Worm (Caenorhabditis elegans) whole organism, young adult: ENCODE data around the gene egl-20.

Experiments
- B0019.2 ChIP-seq: fragments of 200-800 bp; sonication (Bioruptor generic); conservative IDR thresholded peaks from 2 replicates; pipeline ENCODE4 v1.3.6; 2022; ENCODE audit warnings: missing genetic modification reagents, missing genetic modification characterization, missing compliant biosample characterization
- B0261.1 ChIP-seq: sonication (generic microtip); optimal IDR thresholded peaks from 2 replicates; lab custom pipeline; 2016; ENCODE audit warnings: mild to moderate bottlenecking, missing genetic modification characterization, moderate library complexity, missing compliant biosample characterization
- B0336.3 ChIP-seq: fragments of 200-800 bp; sonication (Bioruptor generic); IDR thresholded peaks from 2 replicates; pipeline ENCODE4 v1.3.6; 2022; ENCODE audit warnings: missing genetic modification characterization, missing compliant biosample characterization
- C06A6.2 ChIP-seq: fragments of 200-800 bp; sonication (Bioruptor generic); conservative IDR thresholded peaks from 2 replicates; pipeline ENCODE4 v1.3.6; 2022; ENCODE audit warnings: missing genetic modification characterization, missing compliant biosample characterization
- D2030.7 ChIP-seq: fragments of 200-800 bp; sonication (Bioruptor generic); IDR thresholded peaks from 2 replicates; pipeline ENCODE4 v1.3.6; 2022; ENCODE audit warnings: missing genetic modification reagents, missing genetic modification characterization, missing compliant biosample characterization
- F22D6.2 ChIP-seq: sonication (generic microtip); optimal IDR thresholded peaks from 2 replicates; lab custom pipeline; 2016; ENCODE audit warnings: mild to moderate bottlenecking, missing genetic modification characterization, missing compliant biosample characterization
- F39B2.1 ChIP-seq: fragments of 200-800 bp; sonication (Bioruptor generic); IDR thresholded peaks from 2 replicates; pipeline ENCODE4 v1.3.6; 2022; ENCODE audit warnings: missing genetic modification reagents, missing genetic modification characterization, missing compliant biosample characterization
- F49E8.2 ChIP-seq: sonication (generic microtip); optimal IDR thresholded peaks from 3 replicates; lab custom pipeline; 2017; ENCODE audit warnings: missing genetic modification characterization, mild to moderate bottlenecking, missing compliant biosample characterization, antibody characterized with exemption, moderate library complexity; ENCODE audit not compliant: insufficient read depth
- F57A8.1 ChIP-seq: fragments of 200-800 bp; sonication (Bioruptor generic); optimal IDR thresholded peaks from 2 replicates; lab custom pipeline; 2018; ENCODE audit warnings: mild to moderate bottlenecking, missing genetic modification characterization, moderate library complexity, missing compliant biosample characterization
- F57C9.4 ChIP-seq: sonication (generic microtip); optimal IDR thresholded peaks from 2 replicates; lab custom pipeline; 2017; ENCODE audit warnings: mild to moderate bottlenecking, missing genetic modification characterization, missing compliant biosample characterization
- K11D2.4 ChIP-seq: fragments of 200-800 bp; sonication (Bioruptor generic); IDR thresholded peaks from 2 replicates; pipeline ENCODE4 v1.3.6; 2022; ENCODE audit warnings: missing genetic modification reagents, missing genetic modification characterization, missing compliant biosample characterization
- ZK185.1 ChIP-seq: sonication (generic microtip); optimal IDR thresholded peaks from 2 replicates; lab custom pipeline; 2016; ENCODE audit warnings: mild to moderate bottlenecking, missing genetic modification characterization, missing compliant biosample characterization; ENCODE audit not compliant: poor library complexity, severe bottlenecking
- aptf-3 ChIP-seq: fragments of 200-800 bp; sonication (Bioruptor generic); IDR thresholded peaks from 2 replicates; pipeline ENCODE4 v1.3.6; 2022; ENCODE audit warnings: missing genetic modification characterization, missing compliant biosample characterization
- bed-1 ChIP-seq: fragments of 200-800 bp; sonication (Bioruptor generic); IDR thresholded peaks from 2 replicates; pipeline ENCODE4 v1.3.6; 2022; ENCODE audit warnings: missing genetic modification reagents, missing genetic modification characterization, missing compliant biosample characterization
- bed-2 ChIP-seq: fragments of 200-800 bp; sonication (Bioruptor generic); IDR thresholded peaks from 2 replicates; pipeline ENCODE4 v1.3.6; 2022; ENCODE audit warnings: missing genetic modification reagents, missing genetic modification characterization, missing compliant biosample characterization
- cebp-1 ChIP-seq, 2 experiments: fragments of 200-800 bp in 1 of 2; sonication (Bioruptor generic) in 1 of 2; sonication (generic microtip) in 1 of 2; IDR thresholded peaks in 1 of 2; optimal IDR thresholded peaks in 1 of 2; 2 replicates each; pipeline versions ENCODE4 v1.3.6 to Lab custom; 2017 to 2022; ENCODE audit warnings: missing compliant biosample characterization in 2 of 2, missing genetic modification characterization in 2 of 2, mild to moderate bottlenecking in 1 of 2, missing genetic modification reagents in 1 of 2, moderate library complexity in 1 of 2
- ceh-27 ChIP-seq: fragments of 200-800 bp; sonication (Bioruptor generic); optimal IDR thresholded peaks from 2 replicates; lab custom pipeline; 2018; ENCODE audit warnings: mild to moderate bottlenecking, missing genetic modification characterization, moderate library complexity, missing compliant biosample characterization
- ceh-58 ChIP-seq: fragments of 200-800 bp; sonication (Bioruptor generic); IDR thresholded peaks from 2 replicates; pipeline ENCODE4 v1.3.6; 2022; ENCODE audit warnings: missing genetic modification characterization, missing compliant biosample characterization
- efl-1 ChIP-seq: fragments of 150-350 bp; optimal IDR thresholded peaks from 2 replicates; lab custom pipeline; 2014; ENCODE audit warnings: missing biosample characterization, missing genetic modification reagents, missing genetic modification characterization
- egl-18 ChIP-seq: fragments of 200-800 bp; sonication (Bioruptor generic); IDR thresholded peaks from 2 replicates; pipeline ENCODE4 v1.3.6; 2022; ENCODE audit warnings: missing genetic modification reagents, missing genetic modification characterization, missing compliant biosample characterization
- egl-44 ChIP-seq: fragments of 200-800 bp; sonication (Bioruptor generic); IDR thresholded peaks from 2 replicates; pipeline ENCODE4 v1.3.6; 2022; ENCODE audit warnings: missing genetic modification reagents, missing genetic modification characterization, missing compliant biosample characterization
- ekl-4 ChIP-seq: fragments of 200-800 bp; sonication (Bioruptor generic); IDR thresholded peaks from 2 replicates; pipeline ENCODE4 v1.3.6; 2022; ENCODE audit warnings: missing genetic modification reagents, missing genetic modification characterization, missing compliant biosample characterization
- hlh-12 ChIP-seq: sonication (generic microtip); optimal IDR thresholded peaks from 2 replicates; lab custom pipeline; 2016; ENCODE audit warnings: missing genetic modification characterization, missing compliant biosample characterization
- let-526 ChIP-seq: fragments of 200-800 bp; sonication (Bioruptor generic); IDR thresholded peaks from 2 replicates; pipeline ENCODE4 v1.3.6; 2022; ENCODE audit warnings: missing genetic modification reagents, missing genetic modification characterization, missing compliant biosample characterization
- lin-35 ChIP-seq, 3 experiments: fragments of 150-350 bp in 2 of 3; sonication (generic microtip) in 1 of 3; optimal IDR thresholded peaks; 2 replicates each; lab custom pipeline; 2014 to 2018; ENCODE audit warnings: missing biosample characterization in 3 of 3, missing genetic modification characterization in 3 of 3, missing genetic modification reagents in 3 of 3
- madf-6 ChIP-seq: fragments of 200-800 bp; sonication (Bioruptor generic); IDR thresholded peaks from 2 replicates; pipeline ENCODE4 v1.3.6; 2022; ENCODE audit warnings: missing genetic modification reagents, missing genetic modification characterization, missing compliant biosample characterization
- madf-8 ChIP-seq: fragments of 200-800 bp; sonication (Bioruptor generic); conservative IDR thresholded peaks from 2 replicates; pipeline ENCODE4 v1.3.6; 2022; ENCODE audit warnings: missing genetic modification reagents, missing genetic modification characterization, missing compliant biosample characterization
- nfya-1 ChIP-seq: sonication (generic microtip); optimal IDR thresholded peaks from 2 replicates; lab custom pipeline; 2017; ENCODE audit warnings: antibody characterized with exemption, missing compliant biosample characterization, missing genetic modification characterization, borderline replicate concordance; ENCODE audit not compliant: insufficient read depth
- nfya-2 ChIP-seq: fragments of 200-800 bp; sonication (Bioruptor generic); IDR thresholded peaks from 2 replicates; pipeline ENCODE4 v1.3.6; 2022; ENCODE audit warnings: missing genetic modification reagents, missing genetic modification characterization, missing compliant biosample characterization
- nfyb-1 ChIP-seq: fragments of 200-800 bp; sonication (Bioruptor generic); IDR thresholded peaks from 2 replicates; pipeline ENCODE4 v1.3.6; 2022; ENCODE audit warnings: missing genetic modification reagents, missing genetic modification characterization, missing compliant biosample characterization
- nhr-179 ChIP-seq: sonication (generic microtip); optimal IDR thresholded peaks from 2 replicates; lab custom pipeline; 2016; ENCODE audit warnings: mild to moderate bottlenecking, missing genetic modification characterization, missing compliant biosample characterization
- nhr-90 ChIP-seq: sonication (generic microtip); optimal IDR thresholded peaks from 2 replicates; lab custom pipeline; 2016; ENCODE audit warnings: missing genotype, mild to moderate bottlenecking, missing genetic modification characterization, missing compliant biosample characterization
- pha-4 ChIP-seq: fragments of 150-350 bp; sonication (generic microtip); optimal IDR thresholded peaks from 2 replicates; lab custom pipeline; 2014; ENCODE audit warnings: missing biosample characterization, missing genetic modification reagents, missing genetic modification characterization
- rec-8 ChIP-seq, 2 experiments: sonication (generic microtip); optimal IDR thresholded peaks; 2 replicates each; lab custom pipeline; 2016; ENCODE audit warnings: mild to moderate bottlenecking in 2 of 2, missing genetic modification characterization in 2 of 2, missing genetic modification reagents in 2 of 2, missing genotype in 2 of 2, missing biosample characterization in 1 of 2, missing compliant biosample characterization in 1 of 2, moderate library complexity in 1 of 2
- repo-1 ChIP-seq: sonication (generic microtip); optimal IDR thresholded peaks from 2 replicates; lab custom pipeline; 2017; ENCODE audit warnings: mild to moderate bottlenecking, missing genetic modification characterization, missing compliant biosample characterization
- sea-2 ChIP-seq: fragments of 200-800 bp; sonication (Bioruptor generic); IDR thresholded peaks from 2 replicates; pipeline ENCODE4 v1.3.6; 2022; ENCODE audit warnings: missing genetic modification characterization, missing compliant biosample characterization
- snpc-1.1 ChIP-seq: sonication (generic microtip); optimal IDR thresholded peaks from 2 replicates; lab custom pipeline; 2017; ENCODE audit warnings: missing genetic modification characterization, mild to moderate bottlenecking, missing compliant biosample characterization, antibody characterized with exemption, moderate library complexity, missing genotype, missing genetic modification reagents; ENCODE audit not compliant: insufficient read depth
- snpc-1.3 ChIP-seq: sonication (generic microtip); optimal IDR thresholded peaks from 2 replicates; lab custom pipeline; 2017; ENCODE audit warnings: missing genetic modification characterization, mild to moderate bottlenecking, missing compliant biosample characterization, antibody characterized with exemption, moderate library complexity, missing genotype, missing genetic modification reagents; ENCODE audit not compliant: insufficient read depth
- snpc-3.4 ChIP-seq: sonication (generic microtip); optimal IDR thresholded peaks from 2 replicates; lab custom pipeline; 2017; ENCODE audit warnings: missing genetic modification characterization, mild to moderate bottlenecking, missing compliant biosample characterization, antibody characterized with exemption, moderate library complexity, missing genotype, missing genetic modification reagents
- snpc-4 ChIP-seq, 5 experiments: fragments of 150-350 bp in 1 of 5; sonication (generic microtip) in 4 of 5; optimal IDR thresholded peaks; 2 replicates each; lab custom pipeline; 2014 to 2018; ENCODE audit warnings: missing genetic modification characterization in 5 of 5, missing biosample characterization in 3 of 5, antibody characterized with exemption in 2 of 5, mild to moderate bottlenecking in 2 of 5, missing compliant biosample characterization in 2 of 5, missing genotype in 2 of 5, moderate library complexity in 2 of 5, missing genetic modification reagents in 1 of 5
- tbp1 ChIP-seq: fragments of 200-800 bp; sonication (Bioruptor generic); optimal IDR thresholded peaks from 2 replicates; lab custom pipeline; 2018; ENCODE audit warnings: mild to moderate bottlenecking, missing genetic modification characterization, missing compliant biosample characterization
- tbx-9 ChIP-seq: sonication (generic microtip); optimal IDR thresholded peaks from 2 replicates; lab custom pipeline; 2016; ENCODE audit warnings: borderline replicate concordance, missing genetic modification characterization, inconsistent platforms, missing compliant biosample characterization
- tlf-1 ChIP-seq: fragments of 200-800 bp; sonication (Bioruptor generic); optimal IDR thresholded peaks from 2 replicates; lab custom pipeline; 2018; ENCODE audit warnings: mild to moderate bottlenecking, missing genetic modification characterization, missing compliant biosample characterization
- zim-3 ChIP-seq: sonication (generic microtip); optimal IDR thresholded peaks from 2 replicates; lab custom pipeline; 2017; ENCODE audit warnings: mild to moderate bottlenecking, missing genetic modification characterization, moderate library complexity, missing compliant biosample characterization
- ztf-22 ChIP-seq: fragments of 200-800 bp; sonication (Bioruptor generic); optimal IDR thresholded peaks from 2 replicates; lab custom pipeline; 2018; ENCODE audit warnings: mild to moderate bottlenecking, missing genetic modification characterization, moderate library complexity, missing compliant biosample characterization
- ztf-6 ChIP-seq: fragments of 200-800 bp; sonication (Bioruptor generic); IDR thresholded peaks from 2 replicates; pipeline ENCODE4 v1.3.6; 2022; ENCODE audit warnings: missing genetic modification reagents, missing genetic modification characterization, missing compliant biosample characterization

The egl-20 gene

DNA sequence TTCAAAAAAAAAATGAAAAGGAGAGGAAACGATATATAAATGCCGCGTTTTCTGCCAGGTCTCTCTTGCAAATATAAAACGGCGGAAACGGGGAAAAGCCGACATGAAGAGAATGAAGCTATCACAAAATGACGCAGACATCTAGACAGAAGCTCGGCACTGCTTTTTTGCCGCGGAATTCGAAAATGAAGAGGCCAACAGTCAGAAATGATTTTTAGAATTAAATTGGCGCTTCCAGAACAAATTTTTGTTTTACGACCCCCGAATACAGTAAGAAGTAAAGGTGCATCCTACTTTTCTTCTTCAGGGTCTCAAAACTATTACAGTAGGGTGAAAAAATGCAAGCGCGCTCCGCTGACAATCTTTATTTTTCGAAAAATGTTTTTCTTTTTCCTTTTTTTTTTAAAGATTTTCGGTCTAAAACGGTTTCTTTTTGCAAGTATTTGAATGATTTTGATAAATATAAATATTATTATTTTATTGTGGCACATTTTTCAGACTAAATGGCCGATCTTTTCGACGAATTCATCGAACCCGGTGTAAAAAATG lies 9.9 kb upstream of the egl-20 start, which contains the start of gene mtr-4 (continued):
- TF ChIP-seq B0336.3 (0 out of 2 replicates have a peak, but pooled peaks have one; percentile 34), cebp-1 (GFP tag; IDR thresholded peaks at IDR 0.05; lab: Robert Waterston, UW) (no peak), cebp-1 (tag; optimal IDR thresholded peaks at IDR 0.05; lab: Kevin White, UChicago) (no peak), snpc-1.3 (peak; percentile 8), snpc-1.1 (no peak), efl-1 (GFP tag; lab: Kevin White, UChicago) (peak; percentile 74), nfyb-1 (GFP tag; lab: Robert Waterston, UW) (no peak), F22D6.2 (tag; lab: Kevin White, UChicago) (no peak), ztf-22 (no peak), snpc-3.4 (tag; lab: Kevin White, UChicago) (peak; percentile 27), tlf-1 (GFP tag; lab: Kevin White, UChicago) (no peak), tbp1 (GFP tag; lab: Kevin White, UChicago) (peak; percentile 30), C06A6.2 (GFP tag; lab: Robert Waterston, UW) (no peak), bed-2 (GFP tag; lab: Robert Waterston, UW) (no peak), egl-18 (GFP tag; lab: Robert Waterston, UW) (no peak), snpc-4 (GFP tag; optimal IDR thresholded peaks at IDR 0.05; lab: Kevin White, UChicago) (peak; percentile 64), snpc-4 (tag; optimal IDR thresholded peaks at IDR 0.05; lab: Kevin White, UChicago) (peak in 3 of 4 experiments; percentile 9 to 71 (median 69)), madf-6 (GFP tag; lab: Robert Waterston, UW) (peak; percentile 96), F57C9.4 (tag; lab: Kevin White, UChicago) (no peak), B0261.1 (tag; lab: Kevin White, UChicago) (no peak), ztf-6 (GFP tag; lab: Robert Waterston, UW) (no peak), nhr-179 (no peak), F49E8.2 (tag; lab: Kevin White, UChicago) (peak; percentile 47), ceh-27 (no peak), ZK185.1 (tag; lab: Kevin White, UChicago) (no peak), hlh-12 (no peak), rec-8 (tag; optimal IDR thresholded peaks at IDR 0.05; lab: Kevin White, UChicago) (no peak), pha-4 (tag; lab: Kevin White, UChicago) (no peak), let-526 (GFP tag; lab: Robert Waterston, UW) (no peak), F39B2.1 (no peak), tbx-9 (tag; lab: Kevin White, UChicago) (no peak), nfya-2 (no peak), repo-1 (tag; lab: Kevin White, UChicago) (no peak), K11D2.4 (no peak), ceh-58 (GFP tag; lab: Robert Waterston, UW) (no peak), egl-44 (GFP tag; lab: Robert Waterston, UW) (no peak), B0019.2 (GFP tag; lab: Robert Waterston, UW) (no peak), nhr-90 (tag; lab: Kevin White, UChicago) (no peak), nfya-1 (tag; lab: Kevin White, UChicago) (no peak), bed-1 (GFP tag; lab: Robert Waterston, UW) (no peak), ekl-4 (peak; percentile 43; the same call in 1 of the 2 replicates), sea-2 (GFP tag; lab: Robert Waterston, UW) (no peak), D2030.7 (GFP tag; lab: Robert Waterston, UW) (peak; percentile 85), F57A8.1 (GFP tag; lab: Kevin White, UChicago) (no peak), lin-35 (GFP tag; optimal IDR thresholded peaks at IDR 0.05; lab: Kevin White, UChicago) (no peak), aptf-3 (GFP tag; lab: Robert Waterston, UW) (no peak), madf-8 (GFP tag; lab: Robert Waterston, UW) (peak; percentile 90), zim-3 (tag; lab: Kevin White, UChicago) (no peak)
